Worm (Caenorhabditis elegans) whole organism, L4/young adult: Measurements from ENCODE around the gene hpo-30.

Source experiments
- dao-5 ChIP-seq: sonication (generic microtip); optimal IDR thresholded peaks from 2 replicates; lab custom pipeline; 2016; ENCODE audit warnings: missing genotype, missing genetic modification characterization, moderate library complexity, missing compliant biosample characterization
- him-1 ChIP-seq: sonication (generic microtip); optimal IDR thresholded peaks from 2 replicates; lab custom pipeline; 2016; ENCODE audit warnings: missing genotype, missing genetic modification reagents, missing genetic modification characterization, missing compliant biosample characterization

ce11 chrV:12329173-12329572, 19.0 kb upstream of the hpo-30 start:
- TF ChIP-seq him-1 (tag; lab: Kevin White, UChicago) (no peak), dao-5 (tag; lab: Kevin White, UChicago) (no peak)
